Fruit fly (Drosophila melanogaster) whole organism, embryonic: ENCODE results near the gene CG11997.
A peak's percentile ranks its signal among the peaks of the same experiment; 100 is the strongest.

ENCODE experiments used
- ATbp ChIP-seq: fragments of 200-800 bp; sonication (Bioruptor generic); optimal IDR thresholded peaks from 2 replicates; lab custom pipeline; 2017; ENCODE audit warnings: missing biosample characterization, mild to moderate bottlenecking, missing genetic modification characterization, missing genetic modification reagents
- Antp ChIP-seq: fragments of 200-800 bp; sonication (Bioruptor generic); optimal IDR thresholded peaks from 3 replicates; lab custom pipeline; 2016; ENCODE audit warnings: missing biosample characterization, missing genetic modification characterization
- Bgb ChIP-seq: fragments of 200-800 bp; sonication (Bioruptor generic); IDR thresholded peaks from 2 replicates; pipeline ENCODE4 v1.3.6; 2022; ENCODE audit warnings: missing biosample characterization, missing genetic modification characterization; ENCODE audit not compliant: partially characterized antibody
- CG1024 ChIP-seq: fragments of 200-800 bp; sonication (Bioruptor generic); IDR thresholded peaks from 2 replicates; pipeline ENCODE4 v1.3.6; 2022; ENCODE audit warnings: missing biosample characterization, missing genetic modification characterization
- CG10654 ChIP-seq: fragments of 200-800 bp; sonication (Bioruptor generic); optimal IDR thresholded peaks from 2 replicates; lab custom pipeline; 2016; ENCODE audit warnings: missing biosample characterization, missing genetic modification characterization
- CG12104 ChIP-seq: fragments of 200-800 bp; sonication (Bioruptor generic); optimal IDR thresholded peaks from 3 replicates; lab custom pipeline; 2016; ENCODE audit warnings: missing biosample characterization, missing genetic modification characterization
- CG13123 ChIP-seq: fragments of 200-800 bp; sonication (Bioruptor generic); optimal IDR thresholded peaks from 2 replicates; lab custom pipeline; 2016; ENCODE audit warnings: missing biosample characterization, missing genetic modification characterization
- CG17612 ChIP-seq: fragments of 200-800 bp; sonication (Bioruptor generic); IDR thresholded peaks from 2 replicates; pipeline ENCODE4 v1.3.6; 2022; ENCODE audit warnings: missing biosample characterization, missing genetic modification characterization
- CG2712 ChIP-seq: fragments of 200-800 bp; optimal IDR thresholded peaks from 3 replicates; lab custom pipeline; 2019; ENCODE audit warnings: missing biosample characterization, mild to moderate bottlenecking, missing genetic modification characterization, moderate library complexity
- CG2875 ChIP-seq: fragments of 200-800 bp; sonication (Bioruptor generic); optimal IDR thresholded peaks from 2 replicates; lab custom pipeline; 2017; ENCODE audit warnings: missing biosample characterization, mild to moderate bottlenecking, missing genetic modification characterization, missing genetic modification reagents
- CG34422 ChIP-seq: fragments of 200-800 bp; sonication (Bioruptor generic); IDR thresholded peaks from 3 replicates; pipeline ENCODE4 v1.3.6; 2022; ENCODE audit warnings: missing biosample characterization, missing genetic modification characterization
- CG4707 ChIP-seq: fragments of 200-800 bp; sonication (Bioruptor generic); optimal IDR thresholded peaks from 2 replicates; lab custom pipeline; 2018; ENCODE audit warnings: missing biosample characterization, mild to moderate bottlenecking, missing genetic modification characterization, moderate library complexity
- CG6175 ChIP-seq: fragments of 200-800 bp; sonication (Bioruptor generic); IDR thresholded peaks from 3 replicates; pipeline ENCODE4 v1.3.6; 2022; ENCODE audit warnings: missing biosample characterization, missing genetic modification characterization
- CG6654 ChIP-seq: fragments of 200-800 bp; sonication (Bioruptor generic); optimal IDR thresholded peaks from 2 replicates; lab custom pipeline; 2017; ENCODE audit warnings: missing biosample characterization, mild to moderate bottlenecking, missing genetic modification characterization
- CG6791 ChIP-seq: fragments of 200-800 bp; sonication (Bioruptor generic); IDR thresholded peaks from 3 replicates; pipeline ENCODE4 v1.3.6; 2022; ENCODE audit warnings: missing biosample characterization, missing genetic modification characterization; ENCODE audit not compliant: partially characterized antibody
- CG7372 ChIP-seq: fragments of 200-800 bp; sonication (Bioruptor generic); IDR thresholded peaks from 2 replicates; pipeline ENCODE4 v1.3.6; 2022; ENCODE audit warnings: missing biosample characterization, missing genetic modification characterization
- CG7928 ChIP-seq: fragments of 200-800 bp; sonication (Bioruptor generic); optimal IDR thresholded peaks from 2 replicates; lab custom pipeline; 2017; ENCODE audit warnings: missing biosample characterization, mild to moderate bottlenecking, missing genetic modification characterization
- CG8281 ChIP-seq: fragments of 200-800 bp; sonication (Bioruptor generic); optimal IDR thresholded peaks from 2 replicates; lab custom pipeline; 2018; ENCODE audit warnings: missing biosample characterization, mild to moderate bottlenecking, missing genetic modification characterization, moderate library complexity
- CG8290 ChIP-seq, 3 experiments: fragments of 200-800 bp; sonication (Bioruptor generic); optimal IDR thresholded peaks; 2 replicates each; lab custom pipeline; 2016 to 2019; ENCODE audit warnings: missing biosample characterization in 3 of 3, missing genetic modification characterization in 3 of 3, mild to moderate bottlenecking in 2 of 3, moderate library complexity in 1 of 3
- CG8765 ChIP-seq: fragments of 200-800 bp; sonication (Bioruptor generic); IDR thresholded peaks from 2 replicates; pipeline ENCODE4 v1.3.6; 2022; ENCODE audit warnings: missing biosample characterization, missing genetic modification characterization
- CG9215 ChIP-seq: fragments of 200-800 bp; sonication (Bioruptor generic); IDR thresholded peaks from 2 replicates; pipeline ENCODE4 v1.3.6; 2022; ENCODE audit warnings: missing biosample characterization, missing genetic modification characterization
- CG9437 ChIP-seq: fragments of 200-800 bp; sonication (Bioruptor generic); optimal IDR thresholded peaks from 2 replicates; lab custom pipeline; 2018; ENCODE audit warnings: missing biosample characterization, mild to moderate bottlenecking, missing genetic modification characterization
- CrebB ChIP-seq: fragments of 200-800 bp; sonication (Bioruptor generic); optimal IDR thresholded peaks from 3 replicates; lab custom pipeline; 2018; ENCODE audit warnings: missing biosample characterization, mild to moderate bottlenecking, missing genetic modification characterization
- Deaf1 ChIP-seq: fragments of 200-800 bp; optimal IDR thresholded peaks from 3 replicates; lab custom pipeline; 2019; ENCODE audit warnings: missing biosample characterization, mild to moderate bottlenecking, missing genetic modification characterization, moderate library complexity
- Dip3 ChIP-seq: fragments of 200-800 bp; sonication (Bioruptor generic); optimal IDR thresholded peaks from 3 replicates; lab custom pipeline; 2016; ENCODE audit warnings: missing biosample characterization, missing genetic modification characterization
- Fer1 ChIP-seq: fragments of 200-800 bp; sonication (Bioruptor generic); optimal IDR thresholded peaks from 2 replicates; lab custom pipeline; 2017; ENCODE audit warnings: missing biosample characterization, mild to moderate bottlenecking, missing genetic modification characterization
- Fer2 ChIP-seq: fragments of 200-800 bp; sonication (Bioruptor generic); optimal IDR thresholded peaks from 2 replicates; lab custom pipeline; 2018; ENCODE audit warnings: missing biosample characterization, mild to moderate bottlenecking, missing genetic modification characterization, moderate library complexity
- Hr3 ChIP-seq: fragments of 200-800 bp; sonication (Bioruptor generic); optimal IDR thresholded peaks from 3 replicates; lab custom pipeline; 2016; ENCODE audit warnings: missing biosample characterization, missing genetic modification characterization
- Lim3 ChIP-seq: fragments of 200-800 bp; sonication (Bioruptor generic); IDR thresholded peaks from 2 replicates; pipeline ENCODE4 v1.3.6; 2022; ENCODE audit warnings: missing biosample characterization, missing genetic modification characterization
- Myb ChIP-seq: fragments of 200-800 bp; sonication (Bioruptor generic); optimal IDR thresholded peaks from 2 replicates; lab custom pipeline; 2016; ENCODE audit warnings: missing biosample characterization, missing genetic modification characterization
- NfI ChIP-seq: fragments of 200-800 bp; sonication (Bioruptor generic); optimal IDR thresholded peaks from 3 replicates; lab custom pipeline; 2018; ENCODE audit warnings: missing biosample characterization, mild to moderate bottlenecking, missing genetic modification characterization, moderate library complexity
- Oli ChIP-seq: fragments of 200-800 bp; sonication (Bioruptor generic); optimal IDR thresholded peaks from 2 replicates; lab custom pipeline; 2018; ENCODE audit warnings: missing biosample characterization, mild to moderate bottlenecking, missing genetic modification characterization, moderate library complexity
- Ptx1 ChIP-seq: fragments of 200-800 bp; sonication (Bioruptor generic); IDR thresholded peaks from 2 replicates; pipeline ENCODE4 v1.3.6; 2022; ENCODE audit warnings: missing biosample characterization, missing genetic modification characterization
- Ravus ChIP-seq: fragments of 200-800 bp; sonication (Bioruptor generic); IDR thresholded peaks from 2 replicates; pipeline ENCODE4 v1.3.6; 2022; ENCODE audit warnings: missing biosample characterization, missing genetic modification characterization
- Rfx ChIP-seq: fragments of 200-800 bp; sonication (Bioruptor generic); IDR thresholded peaks from 2 replicates; pipeline ENCODE4 v1.3.6; 2022; ENCODE audit warnings: missing biosample characterization, missing genetic modification characterization
- ap ChIP-seq: fragments of 200-800 bp; sonication (Bioruptor generic); IDR thresholded peaks from 2 replicates; pipeline ENCODE4 v1.3.6; 2022; ENCODE audit warnings: missing biosample characterization, missing genetic modification characterization
- cas ChIP-seq: fragments of 200-800 bp; sonication (Bioruptor generic); IDR thresholded peaks from 2 replicates; pipeline ENCODE4 v1.3.6; 2022; ENCODE audit warnings: missing biosample characterization, missing genetic modification characterization
- ems ChIP-seq: fragments of 200-800 bp; sonication (Bioruptor generic); optimal IDR thresholded peaks from 3 replicates; lab custom pipeline; 2016; ENCODE audit warnings: missing biosample characterization, missing genetic modification characterization
- gcm ChIP-seq: fragments of 200-800 bp; sonication (Bioruptor generic); optimal IDR thresholded peaks from 2 replicates; lab custom pipeline; 2019; ENCODE audit warnings: missing biosample characterization, mild to moderate bottlenecking, missing genetic modification characterization, moderate library complexity
- mam ChIP-seq: fragments of 200-800 bp; sonication (Bioruptor generic); optimal IDR thresholded peaks from 3 replicates; lab custom pipeline; 2016; ENCODE audit warnings: missing biosample characterization, missing genetic modification characterization
- nom ChIP-seq: fragments of 200-800 bp; sonication (Bioruptor generic); optimal IDR thresholded peaks from 2 replicates; lab custom pipeline; 2017; ENCODE audit warnings: missing biosample characterization, missing genetic modification characterization, mild to moderate bottlenecking, moderate library complexity, missing genetic modification reagents
- seq ChIP-seq: fragments of 200-800 bp; sonication (Bioruptor generic); IDR thresholded peaks from 2 replicates; pipeline ENCODE4 v1.3.6; 2022; ENCODE audit warnings: missing biosample characterization, missing genetic modification characterization
- slbo ChIP-seq: fragments of 200-800 bp; sonication (Bioruptor generic); IDR thresholded peaks from 2 replicates; pipeline ENCODE4 v1.3.6; 2022; ENCODE audit warnings: missing biosample characterization, missing genetic modification characterization
- so ChIP-seq: fragments of 200-800 bp; sonication (Bioruptor generic); IDR thresholded peaks from 3 replicates; pipeline ENCODE4 v1.3.6; 2022; ENCODE audit warnings: missing biosample characterization, missing genetic modification characterization
- sob ChIP-seq: fragments of 200-800 bp; sonication (Bioruptor generic); IDR thresholded peaks from 2 replicates; pipeline ENCODE4 v1.3.6; 2022; ENCODE audit warnings: missing biosample characterization, missing genetic modification characterization
- tap ChIP-seq: fragments of 200-800 bp; optimal IDR thresholded peaks from 3 replicates; lab custom pipeline; 2019; ENCODE audit warnings: missing biosample characterization, mild to moderate bottlenecking, missing genetic modification characterization, moderate library complexity
- unc-4 ChIP-seq: fragments of 200-800 bp; sonication (Bioruptor generic); IDR thresholded peaks from 2 replicates; pipeline ENCODE4 v1.3.6; 2022; ENCODE audit warnings: missing biosample characterization, missing genetic modification characterization; ENCODE audit not compliant: partially characterized antibody
- unpg ChIP-seq: fragments of 200-800 bp; sonication (Bioruptor generic); optimal IDR thresholded peaks from 3 replicates; lab custom pipeline; 2018; ENCODE audit warnings: missing biosample characterization, mild to moderate bottlenecking, missing genetic modification characterization, moderate library complexity
- usp ChIP-seq: fragments of >200 bp; optimal IDR thresholded peaks from 2 replicates; lab custom pipeline; 2017; ENCODE audit warnings: missing biosample characterization, missing genetic modification characterization
- vfl ChIP-seq: fragments of 200-800 bp; sonication (Bioruptor generic); optimal IDR thresholded peaks from 2 replicates; lab custom pipeline; 2016; ENCODE audit warnings: missing biosample characterization, missing genetic modification characterization
- zen ChIP-seq: fragments of 200-800 bp; sonication (Bioruptor generic); optimal IDR thresholded peaks from 3 replicates; lab custom pipeline; 2018; ENCODE audit warnings: missing biosample characterization, mild to moderate bottlenecking, missing genetic modification characterization, moderate library complexity

Gene CG11997

dm6 chr3R:9227330-9227729, 50.0 kb downstream of the CG11997 start (continued):
- TF ChIP-seq CG8290 (GFP tag; optimal IDR thresholded peaks at IDR 0.05; lab: Kevin White, UChicago) (no peak), CG8290 (tag; optimal IDR thresholded peaks at IDR 0.05; lab: Kevin White, UChicago) (peak in 1 of 2 experiments; percentile 21), mam (peak; percentile 24), gcm (GFP tag; lab: Kevin White, UChicago) (peak; percentile 7), NfI (peak; percentile 64), CG2875 (GFP tag; lab: Kevin White, UChicago) (peak; percentile 4), CG7372 (GFP tag; lab: Robert Waterston, UW) (peak; percentile 69), vfl (peak; percentile 32), Deaf1 (peak; percentile 16), usp (GFP tag; lab: Kevin White, UChicago) (no peak), sob (peak; percentile 84), CG17612 (peak; percentile 70), CG10654 (GFP tag; lab: Kevin White, UChicago) (peak; percentile 63), ems (GFP tag; lab: Kevin White, UChicago) (peak; percentile 55), CG2712 (tag; lab: Kevin White, UChicago) (peak; percentile 75), Lim3 (GFP tag; lab: Robert Waterston, UW) (0 out of 2 replicates have a peak, but pooled peaks have one; percentile 20), CrebB (tag; lab: Kevin White, UChicago) (no peak), CG6791 (GFP tag; lab: Robert Waterston, UW) (no peak), CG7928 (GFP tag; lab: Kevin White, UChicago) (peak; percentile 22), CG13123 (GFP tag; lab: Kevin White, UChicago) (peak; percentile 26), Rfx (GFP tag; lab: Robert Waterston, UW) (peak; percentile 90), ATbp (GFP tag; lab: Kevin White, UChicago) (peak; percentile 26), Antp (GFP tag; lab: Kevin White, UChicago) (no peak), CG12104 (peak; percentile 37), slbo (GFP tag; lab: Robert Waterston, UW) (peak; percentile 90), Dip3 (no peak), CG1024 (GFP tag; lab: Robert Waterston, UW) (peak; percentile 35; the same call in 1 of the 2 replicates), zen (peak; percentile 25), Ptx1 (GFP tag; lab: Robert Waterston, UW) (peak; percentile 86), CG6654 (peak; percentile 29), Oli (tag; lab: Kevin White, UChicago) (peak; percentile 83), ap (GFP tag; lab: Robert Waterston, UW) (peak; percentile 41; the same call in 1 of the 2 replicates), CG9215 (GFP tag; lab: Robert Waterston, UW) (peak; percentile 74), CG8765 (no peak; the same call in 1 of the 2 replicates), CG6175 (GFP tag; lab: Robert Waterston, UW) (peak; percentile 62; the same call in 2 of the 3 replicates), Fer1 (GFP tag; lab: Kevin White, UChicago) (peak; percentile 70), Hr3 (GFP tag; lab: Kevin White, UChicago) (peak; percentile 78), Ravus (GFP tag; lab: Robert Waterston, UW) (peak; percentile 51), nom (peak; percentile 18), tap (tag; lab: Kevin White, UChicago) (peak; percentile 32), CG4707 (GFP tag; lab: Kevin White, UChicago) (no peak), unc-4 (GFP tag; lab: Robert Waterston, UW) (no peak), CG8281 (tag; lab: Kevin White, UChicago) (peak; percentile 11), cas (GFP tag; lab: Robert Waterston, UW) (peak; percentile 73), Bgb (GFP tag; lab: Robert Waterston, UW) (no peak), unpg (GFP tag; lab: Kevin White, UChicago) (peak; percentile 77), Fer2 (peak; percentile 30), so (peak; percentile 63; the same call in 1 of the 3 replicates), Myb (GFP tag; lab: Kevin White, UChicago) (no peak), CG34422 (GFP tag; lab: Robert Waterston, UW) (peak; percentile 83), CG9437 (GFP tag; lab: Kevin White, UChicago) (peak; percentile 44), seq (GFP tag; lab: Robert Waterston, UW) (peak; percentile 71)
